Fruit fly (Drosophila melanogaster): ENCODE results near the gene CG7564.

Gene CG7564

dm6 chr3L:17549049-17549876 is 35.2 kb downstream of the CG7564 start, which contains the start of the genes Jon74E and CG7542:
Gene Jon74E, minus strand, starts transcription at chr3L:17549127.
Gene CG7542, plus strand, starts transcription at chr3L:17549826.
- no peak for TF ChIP-seq br (GFP tag; optimal IDR thresholded peaks at IDR 0.05)
- TF ChIP-seq HLH106 (tag; optimal IDR thresholded peaks at IDR 0.05): no peak
- TF ChIP-seq Jra (GFP tag; optimal IDR thresholded peaks at IDR 0.05): no peak
- no peak for TF ChIP-seq N (GFP tag; optimal IDR thresholded peaks at IDR 0.05)
- no peak for TF ChIP-seq tai (GFP tag; optimal IDR thresholded peaks at IDR 0.05)
- TF ChIP-seq jim (GFP tag; optimal IDR thresholded peaks at IDR 0.05): no peak
- TF ChIP-seq fru (GFP tag; optimal IDR thresholded peaks at IDR 0.05): no peak
- TF ChIP-seq sv (GFP tag; optimal IDR thresholded peaks at IDR 0.05): no peak

- TF ChIP-seq ey (GFP tag; optimal IDR thresholded peaks at IDR 0.05) (no peak), sv (GFP tag; optimal IDR thresholded peaks at IDR 0.05) (no peak), N (GFP tag; optimal IDR thresholded peaks at IDR 0.05) (no peak), GATAd (GFP tag; optimal IDR thresholded peaks at IDR 0.05) (no peak), lola (GFP tag; optimal IDR thresholded peaks at IDR 0.05) (no peak), jim (GFP tag; optimal IDR thresholded peaks at IDR 0.05) (no peak), Dif (GFP tag; optimal IDR thresholded peaks at IDR 0.05; ENCODE audit: partially characterized antibody) (no peak), Abd-B (GFP tag; optimal IDR thresholded peaks at IDR 0.05) (no peak), tai (GFP tag; optimal IDR thresholded peaks at IDR 0.05) (no peak), woc (GFP tag; optimal IDR thresholded peaks at IDR 0.05) (no peak), Dfd (GFP tag; optimal IDR thresholded peaks at IDR 0.05) (no peak), usp (GFP tag; optimal IDR thresholded peaks at IDR 0.05) (no peak), Hr78 (GFP tag; optimal IDR thresholded peaks at IDR 0.05) (no peak), Rel (GFP tag; optimal IDR thresholded peaks at IDR 0.05) (no peak), Rel (tag; optimal IDR thresholded peaks at IDR 0.05) (no peak), brk (GFP tag; optimal IDR thresholded peaks at IDR 0.05) (no peak), psq (GFP tag; optimal IDR thresholded peaks at IDR 0.05) (no peak), sage (GFP tag; optimal IDR thresholded peaks at IDR 0.05) (no peak), fru (GFP tag; optimal IDR thresholded peaks at IDR 0.05) (no peak)
These were observed 41.7 kb downstream of the CG7564 start for dm6 chr3L:17555794-17556193.

- peak; percentile 68 for TF ChIP-seq Sp1 (GFP tag; optimal IDR thresholded peaks at IDR 0.05)
- no peak for TF ChIP-seq pan (optimal IDR thresholded peaks at IDR 0.05)
- peak; percentile 43 for TF ChIP-seq N (GFP tag; optimal IDR thresholded peaks at IDR 0.05)
- TF ChIP-seq Jra (GFP tag; optimal IDR thresholded peaks at IDR 0.05): peak; percentile 47
- TF ChIP-seq tai (GFP tag; optimal IDR thresholded peaks at IDR 0.05): no peak
- TF ChIP-seq foxo (GFP tag; optimal IDR thresholded peaks at IDR 0.05): peak in 1 of 2 experiments; percentile 43
- TF ChIP-seq Hnf4 (GFP tag; optimal IDR thresholded peaks at IDR 0.05): peak; percentile 51
- TF ChIP-seq sv (GFP tag; optimal IDR thresholded peaks at IDR 0.05): no peak
- peak; percentile 46 for TF ChIP-seq rgr (GFP tag; optimal IDR thresholded peaks at IDR 0.05)
- no peak for TF ChIP-seq Mio (GFP tag; optimal IDR thresholded peaks at IDR 0.05)
- TF ChIP-seq br (GFP tag; optimal IDR thresholded peaks at IDR 0.05): peak; percentile 24
- TF ChIP-seq fru (GFP tag; optimal IDR thresholded peaks at IDR 0.05): no peak
- TF ChIP-seq CrebA (GFP tag; optimal IDR thresholded peaks at IDR 0.05; ENCODE audit: borderline replicate concordance): no peak
- TF ChIP-seq Myc (optimal IDR thresholded peaks at IDR 0.05): peak; percentile 62
- TF ChIP-seq psq (GFP tag; optimal IDR thresholded peaks at IDR 0.05): peak; percentile 30
- TF ChIP-seq dsf (GFP tag; optimal IDR thresholded peaks at IDR 0.05; ENCODE audit: borderline replicate concordance): peak; percentile 14
These were observed 43.3 kb downstream of the CG7564 start, which contains the start of gene CycT for dm6 chr3L:17557215-17557904. Gene CycT, minus strand, starts transcription at chr3L:17557788.

dm6 chr3L:17562263-17562662 is 48.2 kb downstream of the CG7564 start:
- TF ChIP-seq Dfd (GFP tag; optimal IDR thresholded peaks at IDR 0.05): peak; percentile 95
- no peak for TF ChIP-seq N (GFP tag; optimal IDR thresholded peaks at IDR 0.05)

- peak; percentile 40 for TF ChIP-seq woc (GFP tag; optimal IDR thresholded peaks at IDR 0.05)
- TF ChIP-seq CG32264 (GFP tag; optimal IDR thresholded peaks at IDR 0.05): no peak
- TF ChIP-seq brk (GFP tag; optimal IDR thresholded peaks at IDR 0.05): peak; percentile 14
- no peak for TF ChIP-seq sage (GFP tag; optimal IDR thresholded peaks at IDR 0.05)
These were observed 49.0 kb downstream of the CG7564 start for dm6 chr3L:17563133-17563532.
